Worm (Caenorhabditis elegans) whole organism, early embryonic: ENCODE results near the gene xpo-3.

ENCODE experiments used
- ama-1 ChIP-seq: fragments of 150-350 bp; optimal IDR thresholded peaks from 2 replicates; lab custom pipeline; 2014
- ceh-13 ChIP-seq: fragments of 200-800 bp; sonication (Bioruptor generic); optimal IDR thresholded peaks from 2 replicates; lab custom pipeline; 2018; ENCODE audit warnings: mild to moderate bottlenecking, missing genetic modification characterization, missing compliant biosample characterization
- ceh-36 ChIP-seq: sonication (generic microtip); optimal IDR thresholded peaks from 2 replicates; lab custom pipeline; 2016; ENCODE audit warnings: missing genetic modification characterization, inconsistent platforms, missing compliant biosample characterization
- hmbx-1 ChIP-seq: sonication (generic microtip); optimal IDR thresholded peaks from 2 replicates; lab custom pipeline; 2016; ENCODE audit warnings: mild to moderate bottlenecking, missing genetic modification characterization, missing compliant biosample characterization
- hnd-1 ChIP-seq: sonication (generic microtip); optimal IDR thresholded peaks from 2 replicates; lab custom pipeline; 2016; ENCODE audit warnings: missing genetic modification characterization, missing compliant biosample characterization
- tbx-37 ChIP-seq: fragments of 200-800 bp; sonication (Bioruptor generic); conservative IDR thresholded peaks from 2 replicates; pipeline ENCODE4 v1.3.6; 2022; ENCODE audit warnings: missing genetic modification reagents, missing genetic modification characterization, missing compliant biosample characterization

- no peak for TF ChIP-seq ama-1
- no peak for TF ChIP-seq ceh-36 (tag; lab: Kevin White, UChicago)
- TF ChIP-seq ceh-13 (GFP tag; lab: Kevin White, UChicago) = no peak
- no peak for TF ChIP-seq tbx-37 (GFP tag; lab: Robert Waterston, UW)
- TF ChIP-seq hmbx-1 (tag; lab: Kevin White, UChicago) = no peak
- TF ChIP-seq hnd-1 (tag; lab: Kevin White, UChicago) = no peak
These were observed 8.8 kb downstream of the xpo-3 start, which contains the start of gene C49H3.4 for ce11 chrIV:7914991-7915390.
